Fruit fly (Drosophila melanogaster) whole organism, embryonic: ENCODE data around the gene scramb2.

Experiments
- Atf6 ChIP-seq: fragments of 200-800 bp; sonication (Bioruptor generic); IDR thresholded peaks from 2 replicates; pipeline ENCODE4 v1.3.6; 2022; ENCODE audit warnings: missing biosample characterization, missing genetic modification characterization
- Awh ChIP-seq: fragments of 200-800 bp; sonication (Bioruptor generic); IDR thresholded peaks from 2 replicates; pipeline ENCODE4, ENCODE4 v1.3.6; 2022; ENCODE audit warnings: missing biosample characterization, missing genetic modification characterization
- CG12219 ChIP-seq: fragments of 200-800 bp; sonication (Bioruptor generic); optimal IDR thresholded peaks from 3 replicates; lab custom pipeline; 2018; ENCODE audit warnings: missing biosample characterization, mild to moderate bottlenecking, missing genetic modification characterization
- CG12236 ChIP-seq: fragments of 200-800 bp; sonication (Bioruptor generic); optimal IDR thresholded peaks from 2 replicates; lab custom pipeline; 2016; ENCODE audit warnings: missing biosample characterization, missing genetic modification characterization
- CG18599 ChIP-seq: fragments of 200-800 bp; sonication (Bioruptor generic); optimal IDR thresholded peaks from 3 replicates; lab custom pipeline; 2017; ENCODE audit warnings: missing biosample characterization, missing genetic modification characterization, mild to moderate bottlenecking, moderate library complexity, missing genetic modification reagents
- CG30431 ChIP-seq: fragments of 200-800 bp; sonication (Bioruptor generic); optimal IDR thresholded peaks from 2 replicates; lab custom pipeline; 2017; ENCODE audit warnings: missing biosample characterization, missing genetic modification characterization
- CG32772 ChIP-seq: fragments of 200-800 bp; sonication (Bioruptor generic); IDR thresholded peaks from 2 replicates; pipeline ENCODE4 v1.3.6; 2022; ENCODE audit warnings: missing biosample characterization, missing genetic modification characterization
- CG42726 ChIP-seq: fragments of 200-800 bp; sonication (Bioruptor generic); IDR thresholded peaks from 2 replicates; pipeline ENCODE4 v1.3.6; 2022; ENCODE audit warnings: missing biosample characterization, missing genetic modification characterization; ENCODE audit not compliant: partially characterized antibody
- CG4282 ChIP-seq: fragments of 200-800 bp; sonication (Bioruptor generic); optimal IDR thresholded peaks from 2 replicates; lab custom pipeline; 2016; ENCODE audit warnings: missing biosample characterization, missing genetic modification characterization
- CG4707 ChIP-seq: fragments of 200-800 bp; sonication (Bioruptor generic); optimal IDR thresholded peaks from 2 replicates; lab custom pipeline; 2018; ENCODE audit warnings: missing biosample characterization, mild to moderate bottlenecking, missing genetic modification characterization, moderate library complexity
- CG4820 ChIP-seq: fragments of 200-800 bp; sonication (Bioruptor generic); optimal IDR thresholded peaks from 3 replicates; lab custom pipeline; 2016; ENCODE audit warnings: missing biosample characterization, missing genetic modification characterization
- CG8478 ChIP-seq: fragments of >200 bp; optimal IDR thresholded peaks from 2 replicates; lab custom pipeline; 2018
- CG9797 ChIP-seq: fragments of 200-800 bp; sonication (Bioruptor generic); optimal IDR thresholded peaks from 3 replicates; lab custom pipeline; 2018; ENCODE audit warnings: missing biosample characterization, mild to moderate bottlenecking, missing genetic modification characterization
- Dfd ChIP-seq, 2 experiments: fragments of >200 bp; optimal IDR thresholded peaks; 2 replicates each; lab custom pipeline; 2017; ENCODE audit warnings: missing biosample characterization in 2 of 2, missing genetic modification characterization in 2 of 2
- Dp ChIP-seq: fragments of 200-800 bp; sonication (Bioruptor generic); optimal IDR thresholded peaks from 2 replicates; lab custom pipeline; 2018; ENCODE audit warnings: missing biosample characterization, mild to moderate bottlenecking, missing genetic modification characterization, moderate library complexity
- Dref ChIP-seq: fragments of 200-800 bp; sonication (Bioruptor generic); IDR thresholded peaks from 2 replicates; pipeline ENCODE4 v1.3.6; 2022; ENCODE audit warnings: missing biosample characterization, missing genetic modification characterization
- H2.0 ChIP-seq: fragments of 200-800 bp; sonication (Bioruptor generic); IDR thresholded peaks from 2 replicates; pipeline ENCODE4 v1.3.6; 2022; ENCODE audit warnings: missing biosample characterization, missing genetic modification characterization
- HLH3B ChIP-seq: fragments of 200-800 bp; sonication (Bioruptor generic); IDR thresholded peaks from 2 replicates; pipeline ENCODE4 v1.3.6; 2022; ENCODE audit warnings: missing biosample characterization, missing genetic modification characterization
- HmgZ ChIP-seq: fragments of 200-800 bp; sonication (Bioruptor generic); optimal IDR thresholded peaks from 2 replicates; lab custom pipeline; 2018; ENCODE audit warnings: missing biosample characterization, mild to moderate bottlenecking, missing genetic modification characterization
- Med ChIP-seq: fragments of 200-800 bp; sonication (Bioruptor generic); peaks from one replicate; lab custom pipeline; 2016; ENCODE audit warnings: missing biosample characterization, missing genetic modification characterization, mild to moderate bottlenecking, inconsistent platforms, moderate library complexity
- Myb ChIP-seq: fragments of 200-800 bp; sonication (Bioruptor generic); optimal IDR thresholded peaks from 2 replicates; lab custom pipeline; 2016; ENCODE audit warnings: missing biosample characterization, missing genetic modification characterization
- Ptx1 ChIP-seq: fragments of 200-800 bp; sonication (Bioruptor generic); IDR thresholded peaks from 2 replicates; pipeline ENCODE4 v1.3.6; 2022; ENCODE audit warnings: missing biosample characterization, missing genetic modification characterization
- Xrp1 ChIP-seq: fragments of 200-800 bp; sonication (Bioruptor generic); IDR thresholded peaks from 2 replicates; pipeline ENCODE4 v1.3.6; 2022; ENCODE audit warnings: missing biosample characterization, missing genetic modification characterization
- ap ChIP-seq: fragments of 200-800 bp; sonication (Bioruptor generic); IDR thresholded peaks from 2 replicates; pipeline ENCODE4 v1.3.6; 2022; ENCODE audit warnings: missing biosample characterization, missing genetic modification characterization
- ara ChIP-seq: fragments of 200-800 bp; sonication (Bioruptor generic); IDR thresholded peaks from 2 replicates; pipeline ENCODE4 v1.3.6; 2022; ENCODE audit warnings: missing biosample characterization, missing genetic modification characterization
- bbx ChIP-seq: fragments of 200-800 bp; sonication (Bioruptor generic); IDR thresholded peaks from 2 replicates; pipeline ENCODE4 v1.3.6; 2022; ENCODE audit warnings: missing biosample characterization, missing genetic modification characterization; ENCODE audit not compliant: partially characterized antibody
- crol ChIP-seq: fragments of 200-800 bp; sonication (Bioruptor generic); IDR thresholded peaks from 2 replicates; pipeline ENCODE4 v1.3.6; 2022; ENCODE audit warnings: missing biosample characterization, missing genetic modification characterization
- dysf ChIP-seq: fragments of 200-800 bp; sonication (Bioruptor generic); IDR thresholded peaks from 3 replicates; pipeline ENCODE4 v1.3.6; 2022; ENCODE audit warnings: missing biosample characterization, missing genetic modification characterization
- gfzf ChIP-seq: fragments of 200-800 bp; sonication (Bioruptor generic); optimal IDR thresholded peaks from 2 replicates; lab custom pipeline; 2016; ENCODE audit warnings: missing biosample characterization, mild to moderate bottlenecking, missing genetic modification characterization, moderate library complexity
- lbe ChIP-seq: fragments of 200-800 bp; sonication (Bioruptor generic); optimal IDR thresholded peaks from 2 replicates; lab custom pipeline; 2016; ENCODE audit warnings: missing biosample characterization, mild to moderate bottlenecking, missing genetic modification characterization
- luna ChIP-seq: fragments of 200-800 bp; sonication (Bioruptor generic); optimal IDR thresholded peaks from 2 replicates; lab custom pipeline; 2016; ENCODE audit warnings: missing biosample characterization, missing genetic modification characterization
- nom ChIP-seq: fragments of 200-800 bp; sonication (Bioruptor generic); optimal IDR thresholded peaks from 2 replicates; lab custom pipeline; 2017; ENCODE audit warnings: missing biosample characterization, missing genetic modification characterization, mild to moderate bottlenecking, moderate library complexity, missing genetic modification reagents
- pan ChIP-seq, 4 experiments: fragments of >200 bp in 3 of 4; fragments of 200-800 bp in 1 of 4; sonication (Bioruptor generic) in 1 of 4; optimal IDR thresholded peaks in 3 of 4; IDR thresholded peaks in 1 of 4; 2 replicates each; pipeline versions ENCODE4 v1.3.6 to Lab custom; 2017 to 2022; ENCODE audit warnings: missing biosample characterization in 2 of 4, missing genetic modification characterization in 2 of 4, mixed read lengths in 1 of 4
- pnt ChIP-seq: fragments of 200-800 bp; sonication (Bioruptor generic); optimal IDR thresholded peaks from 3 replicates; lab custom pipeline; 2016; ENCODE audit warnings: missing biosample characterization, missing genetic modification characterization
- prd ChIP-seq, 3 experiments: fragments of >200 bp in 2 of 3; fragments of 200-800 bp in 1 of 3; sonication (Bioruptor generic) in 1 of 3; optimal IDR thresholded peaks in 2 of 3; IDR thresholded peaks in 1 of 3; 2 replicates in 2 of 3; 3 replicates in 1 of 3; pipeline versions ENCODE4 v1.3.6 to Lab custom; 2017 to 2022; ENCODE audit warnings: missing biosample characterization in 1 of 3, missing genetic modification characterization in 1 of 3
- psq ChIP-seq: fragments of 200-800 bp; sonication (Bioruptor generic); optimal IDR thresholded peaks from 2 replicates; lab custom pipeline; 2017; ENCODE audit warnings: missing biosample characterization, missing genetic modification characterization
- pzg ChIP-seq: fragments of 200-800 bp; sonication (Bioruptor generic); optimal IDR thresholded peaks from 3 replicates; lab custom pipeline; 2018; ENCODE audit warnings: missing biosample characterization, mild to moderate bottlenecking, missing genetic modification characterization, moderate library complexity
- repo ChIP-seq: fragments of 200-800 bp; sonication (Bioruptor generic); optimal IDR thresholded peaks from 2 replicates; lab custom pipeline; 2016; ENCODE audit warnings: missing biosample characterization, missing genetic modification characterization
- run ChIP-seq: fragments of 200-800 bp; sonication (Bioruptor generic); optimal IDR thresholded peaks from 3 replicates; lab custom pipeline; 2018; ENCODE audit warnings: missing biosample characterization, mild to moderate bottlenecking, missing genetic modification characterization
- salm ChIP-seq: fragments of 200-800 bp; sonication (Bioruptor generic); optimal IDR thresholded peaks from 2 replicates; lab custom pipeline; 2018; ENCODE audit warnings: missing biosample characterization, mild to moderate bottlenecking, missing genetic modification characterization
- sd ChIP-seq: fragments of 200-800 bp; sonication (Bioruptor generic); optimal IDR thresholded peaks from 3 replicates; lab custom pipeline; 2018; ENCODE audit warnings: missing biosample characterization, mild to moderate bottlenecking, missing genetic modification characterization, moderate library complexity
- seq ChIP-seq: fragments of 200-800 bp; sonication (Bioruptor generic); IDR thresholded peaks from 2 replicates; pipeline ENCODE4 v1.3.6; 2022; ENCODE audit warnings: missing biosample characterization, missing genetic modification characterization
- toy ChIP-seq: fragments of 200-800 bp; sonication (Bioruptor generic); IDR thresholded peaks from 2 replicates; pipeline ENCODE4 v1.3.6; 2022; ENCODE audit warnings: missing biosample characterization, missing genetic modification characterization
- ttk ChIP-seq: fragments of 200-800 bp; sonication (Bioruptor generic); IDR thresholded peaks from 2 replicates; pipeline ENCODE4 v2.1.2; 2022; ENCODE audit warnings: missing biosample characterization, missing genetic modification characterization
- unpg ChIP-seq: fragments of 200-800 bp; sonication (Bioruptor generic); optimal IDR thresholded peaks from 3 replicates; lab custom pipeline; 2018; ENCODE audit warnings: missing biosample characterization, mild to moderate bottlenecking, missing genetic modification characterization, moderate library complexity
- vfl ChIP-seq: fragments of 200-800 bp; sonication (Bioruptor generic); optimal IDR thresholded peaks from 2 replicates; lab custom pipeline; 2016; ENCODE audit warnings: missing biosample characterization, missing genetic modification characterization
- zen2 ChIP-seq: fragments of 200-800 bp; sonication (Bioruptor generic); IDR thresholded peaks from 3 replicates; pipeline ENCODE4 v1.3.6; 2022; ENCODE audit warnings: missing biosample characterization, missing genetic modification characterization; ENCODE audit not compliant: partially characterized antibody
- zfh1 ChIP-seq: fragments of 200-800 bp; sonication (Bioruptor generic); IDR thresholded peaks from 3 replicates; pipeline ENCODE4 v1.3.6; 2022; ENCODE audit warnings: missing biosample characterization, missing genetic modification characterization

The scramb2 gene

dm6 chr3L:3050185-3050584, 3.6 kb upstream of the scramb2 start, which contains the start of gene CG32485 (continued):
- TF ChIP-seq CG12236 (GFP tag; lab: Kevin White, UChicago), result no peak
- no peak for TF ChIP-seq Atf6 (GFP tag; lab: Robert Waterston, UW)
- TF ChIP-seq pzg (GFP tag; lab: Kevin White, UChicago), result peak; percentile 56
- no peak for TF ChIP-seq psq (GFP tag; lab: Kevin White, UChicago)
- no peak for TF ChIP-seq CG12219
- TF ChIP-seq zfh1 (GFP tag; lab: Robert Waterston, UW), result no peak
- TF ChIP-seq unpg (GFP tag; lab: Kevin White, UChicago), result no peak
- no peak for TF ChIP-seq CG4707 (GFP tag; lab: Kevin White, UChicago)
- peak; percentile 90 for TF ChIP-seq Myb (GFP tag; lab: Kevin White, UChicago)
- peak; percentile 32 for TF ChIP-seq Dp (GFP tag; lab: Kevin White, UChicago)
- TF ChIP-seq Dref (GFP tag; lab: Robert Waterston, UW), result no peak
- no peak for TF ChIP-seq repo (GFP tag; lab: Kevin White, UChicago)
- TF ChIP-seq nom (GFP tag; lab: Kevin White, UChicago), result peak; percentile 9
- peak; percentile 57 for TF ChIP-seq CG9797
- TF ChIP-seq vfl, result no peak
- 0 out of 2 replicates have a peak, but pooled peaks have one; percentile 31 for TF ChIP-seq bbx (GFP tag; lab: Robert Waterston, UW)
- TF ChIP-seq CG42726 (GFP tag; lab: Robert Waterston, UW), result no peak
- no peak for TF ChIP-seq Xrp1 (GFP tag; lab: Robert Waterston, UW)
- TF ChIP-seq lbe (GFP tag; lab: Kevin White, UChicago), result peak; percentile 0
- no peak for TF ChIP-seq salm (tag; lab: Kevin White, UChicago)
- TF ChIP-seq crol (GFP tag; lab: Robert Waterston, UW), result no peak
- no peak for TF ChIP-seq pnt (GFP tag; lab: Kevin White, UChicago)
- TF ChIP-seq CG30431 (GFP tag; lab: Kevin White, UChicago), result no peak
- TF ChIP-seq toy (GFP tag; lab: Robert Waterston, UW), result no peak
- no peak for TF ChIP-seq Ptx1 (GFP tag; lab: Robert Waterston, UW)
- peak; percentile 79 for TF ChIP-seq gfzf (GFP tag; lab: Kevin White, UChicago)
- peak; percentile 53; the same call in 1 of the 2 replicates for TF ChIP-seq CG32772 (GFP tag; lab: Robert Waterston, UW)
- TF ChIP-seq ap, result no peak
- peak; percentile 9 for TF ChIP-seq sd (tag; lab: Kevin White, UChicago)
- no peak for TF ChIP-seq CG4282
- TF ChIP-seq HLH3B (GFP tag; lab: Robert Waterston, UW), result 0 out of 2 replicates have a peak, but pooled peaks have one; percentile 12
- TF ChIP-seq Awh (GFP tag; lab: Robert Waterston, UW), result no peak
- TF ChIP-seq CG4820, result no peak

dm6 chr3L:3048647-3049046, 2.0 kb upstream of the scramb2 start:
- peak; percentile 63 for TF ChIP-seq CG8478 (lab: Kevin White, UChicago)
- no peak for TF ChIP-seq H2.0 (GFP tag; lab: Robert Waterston, UW)
- peak; percentile 53 for TF ChIP-seq Med (GFP tag; lab: Kevin White, UChicago)
- no peak for TF ChIP-seq ara (GFP tag; lab: Robert Waterston, UW)
- TF ChIP-seq, all 482 proteins: peak for 2

- TF ChIP-seq ap (no peak), run (tag; lab: Kevin White, UChicago) (no peak), prd (optimal IDR thresholded peaks at IDR 0.05; lab: Kevin White, UChicago) (no peak), prd (GFP tag; IDR thresholded peaks at IDR 0.05; lab: Robert Waterston, UW) (peak; percentile 45; the same call in 2 of the 3 replicates), Dfd (GFP tag; optimal IDR thresholded peaks at IDR 0.05; lab: Kevin White, UChicago) (no peak), psq (GFP tag; lab: Kevin White, UChicago) (no peak), luna (GFP tag; lab: Kevin White, UChicago) (no peak), seq (GFP tag; lab: Robert Waterston, UW) (peak; percentile 22; the same call in 1 of the 2 replicates), zen2 (GFP tag; lab: Robert Waterston, UW) (no peak), dysf (GFP tag; lab: Robert Waterston, UW) (peak; percentile 53; the same call in 1 of the 3 replicates), pan (optimal IDR thresholded peaks at IDR 0.05; lab: Kevin White, UChicago) (no peak), pan (GFP tag; optimal IDR thresholded peaks at IDR 0.05 in 1 of 2, IDR thresholded peaks at IDR 0.05 in 1 of 2) (peak in 1 of 2 experiments; percentile 60), CG18599 (GFP tag; lab: Kevin White, UChicago) (peak; percentile 8), ttk (GFP tag; lab: Robert Waterston, UW) (0 out of 2 replicates have a peak, but pooled peaks have one; percentile 15), HmgZ (no peak)
These were observed 1.3 kb downstream of the scramb2 start for dm6 chr3L:3045256-3045743.
